Worm (Caenorhabditis elegans): ENCODE data around the gene glb-34.

The glb-34 gene

ce11 chrIV:14572607-14573006 is at the start of gene glb-34:
TSS of gene glb-34 (minus strand) at chrIV:14572707.
- no peak for TF ChIP-seq madf-5 (GFP tag; IDR thresholded peaks at IDR 0.05)
- no peak for TF ChIP-seq zip-2 (tag; optimal IDR thresholded peaks at IDR 0.05)
- no peak for TF ChIP-seq nhr-41 (GFP tag; IDR thresholded peaks at IDR 0.05)
- TF ChIP-seq daf-12 (tag; optimal IDR thresholded peaks at IDR 0.05) = no peak
- no peak for TF ChIP-seq dmd-9 (GFP tag; IDR thresholded peaks at IDR 0.05)
- TF ChIP-seq mdl-1 (tag; optimal IDR thresholded peaks at IDR 0.05) = no peak
- no peak for TF ChIP-seq ceh-28 (tag; optimal IDR thresholded peaks at IDR 0.05)
- TF ChIP-seq mep-1 (tag; optimal IDR thresholded peaks at IDR 0.05) = no peak
- no peak for TF ChIP-seq ceh-62 (tag; optimal IDR thresholded peaks at IDR 0.05)
- TF ChIP-seq aly-2 (tag; optimal IDR thresholded peaks at IDR 0.05) = no peak
- no peak for TF ChIP-seq ama-1 (optimal IDR thresholded peaks at IDR 0.05)

ce11 chrIV:14622109-14622508 is 49.6 kb upstream of the glb-34 start:
- TF ChIP-seq hlh-30 (tag; optimal IDR thresholded peaks at IDR 0.05; ENCODE audit: insufficient read depth) (peak; percentile 74), unc-62 (GFP tag; optimal IDR thresholded peaks at IDR 0.05 in 1 of 2) (peak in 1 of 2 experiments; percentile 27), unc-62 (tag; optimal IDR thresholded peaks at IDR 0.05) (no peak), lin-39 (tag; optimal IDR thresholded peaks at IDR 0.05) (no peak), spr-1 (tag; optimal IDR thresholded peaks at IDR 0.05) (peak; percentile 14), mdl-1 (tag; optimal IDR thresholded peaks at IDR 0.05) (peak in 1 of 2 experiments; percentile 36), egl-43 (GFP tag; IDR thresholded peaks at IDR 0.05) (0 out of 2 replicates have a peak, but pooled peaks have one; percentile 35), lir-3 (tag; optimal IDR thresholded peaks at IDR 0.05) (no peak), rbr-2 (tag; optimal IDR thresholded peaks at IDR 0.05) (peak; percentile 22), hif-1 (tag; optimal IDR thresholded peaks at IDR 0.05) (no peak), set-16 (GFP tag; IDR thresholded peaks at IDR 0.05) (peak; percentile 66), nhr-48 (tag; optimal IDR thresholded peaks at IDR 0.05) (no peak), nhr-11 (tag; optimal IDR thresholded peaks at IDR 0.05) (peak; percentile 82), mep-1 (tag; optimal IDR thresholded peaks at IDR 0.05) (peak; percentile 17)

ce11 chrIV:14621117-14621516 is 48.6 kb upstream of the glb-34 start:
- no peak for TF ChIP-seq zfp-2 (tag; optimal IDR thresholded peaks at IDR 0.05)
- TF ChIP-seq D1046.2 (GFP tag; IDR thresholded peaks at IDR 0.05) = 0 out of 2 replicates have a peak, but pooled peaks have one; percentile 6
- no peak for TF ChIP-seq dmd-8 (GFP tag; IDR thresholded peaks at IDR 0.05)
- TF ChIP-seq lim-7 (GFP tag; IDR thresholded peaks at IDR 0.05) = no peak
- no peak for TF ChIP-seq nhr-76 (tag; optimal IDR thresholded peaks at IDR 0.05)
- TF ChIP-seq set-16 (GFP tag; IDR thresholded peaks at IDR 0.05) = peak; percentile 18; the same call in 1 of the 2 replicates
- TF ChIP-seq lin-1 (GFP tag; IDR thresholded peaks at IDR 0.05) = no peak
- peak in 1 of 2 experiments; percentile 71 for TF ChIP-seq unc-62 (GFP tag; optimal IDR thresholded peaks at IDR 0.05 in 1 of 2)
- TF ChIP-seq unc-62 (tag; optimal IDR thresholded peaks at IDR 0.05) = no peak
- no peak for TF ChIP-seq skn-1 (tag; optimal IDR thresholded peaks at IDR 0.05)
- no peak for TF ChIP-seq zip-2 (tag; optimal IDR thresholded peaks at IDR 0.05)
- TF ChIP-seq T26A8.4 (GFP tag; IDR thresholded peaks at IDR 0.05) = no peak
- TF ChIP-seq dmd-6 (GFP tag; IDR thresholded peaks at IDR 0.05) = no peak
- no peak for TF ChIP-seq jun-1 (tag; optimal IDR thresholded peaks at IDR 0.05)
- no peak for TF ChIP-seq madf-5 (GFP tag; IDR thresholded peaks at IDR 0.05)
- TF ChIP-seq gei-8 (GFP tag; optimal IDR thresholded peaks at IDR 0.05) = no peak
- no peak for TF ChIP-seq nhr-102 (tag; optimal IDR thresholded peaks at IDR 0.05)
- TF ChIP-seq daf-12 (tag; optimal IDR thresholded peaks at IDR 0.05) = no peak
- TF ChIP-seq lin-13 (GFP tag; optimal IDR thresholded peaks at IDR 0.05) = no peak
- no peak for TF ChIP-seq snpc-4 (tag; optimal IDR thresholded peaks at IDR 0.05)
- TF ChIP-seq ZK546.5 (tag; optimal IDR thresholded peaks at IDR 0.05) = no peak

- TF ChIP-seq ceh-32 (tag; optimal IDR thresholded peaks at IDR 0.05; ENCODE audit: poor library complexity) = no peak
- no peak for TF ChIP-seq Y105C5A.15 (GFP tag; IDR thresholded peaks at IDR 0.05)
- TF ChIP-seq egl-43 (GFP tag; IDR thresholded peaks at IDR 0.05) = peak; percentile 49; the same call in 1 of the 2 replicates
- TF ChIP-seq lin-29 (GFP tag; IDR thresholded peaks at IDR 0.05) = no peak
- TF ChIP-seq aha-1 (tag) = peak; percentile 87
- TF ChIP-seq gei-8 (GFP tag; optimal IDR thresholded peaks at IDR 0.05) = no peak
- no peak for TF ChIP-seq zip-11 (GFP tag; IDR thresholded peaks at IDR 0.05)
- TF ChIP-seq Y48G9A.11 (GFP tag; IDR thresholded peaks at IDR 0.05) = no peak
- 0 out of 2 replicates have a peak, but pooled peaks have one; percentile 22 for TF ChIP-seq ctbp-1 (GFP tag; IDR thresholded peaks at IDR 0.05)
- TF ChIP-seq dmd-6 (GFP tag; IDR thresholded peaks at IDR 0.05) = peak; percentile 49
- TF ChIP-seq mxl-3 (GFP tag; optimal IDR thresholded peaks at IDR 0.05) = peak; percentile 37
- no peak for TF ChIP-seq ces-1 (GFP tag; optimal IDR thresholded peaks at IDR 0.05)
- no peak for TF ChIP-seq madf-5 (GFP tag; IDR thresholded peaks at IDR 0.05)
- TF ChIP-seq attf-4 (tag; optimal IDR thresholded peaks at IDR 0.05) = no peak
- no peak for TF ChIP-seq lir-3 (tag; optimal IDR thresholded peaks at IDR 0.05)
These were observed 48.0 kb upstream of the glb-34 start for ce11 chrIV:14620543-14620942.
